Fruit fly (Drosophila melanogaster): ENCODE measurements around the gene MED30.

Gene MED30

DNA sequence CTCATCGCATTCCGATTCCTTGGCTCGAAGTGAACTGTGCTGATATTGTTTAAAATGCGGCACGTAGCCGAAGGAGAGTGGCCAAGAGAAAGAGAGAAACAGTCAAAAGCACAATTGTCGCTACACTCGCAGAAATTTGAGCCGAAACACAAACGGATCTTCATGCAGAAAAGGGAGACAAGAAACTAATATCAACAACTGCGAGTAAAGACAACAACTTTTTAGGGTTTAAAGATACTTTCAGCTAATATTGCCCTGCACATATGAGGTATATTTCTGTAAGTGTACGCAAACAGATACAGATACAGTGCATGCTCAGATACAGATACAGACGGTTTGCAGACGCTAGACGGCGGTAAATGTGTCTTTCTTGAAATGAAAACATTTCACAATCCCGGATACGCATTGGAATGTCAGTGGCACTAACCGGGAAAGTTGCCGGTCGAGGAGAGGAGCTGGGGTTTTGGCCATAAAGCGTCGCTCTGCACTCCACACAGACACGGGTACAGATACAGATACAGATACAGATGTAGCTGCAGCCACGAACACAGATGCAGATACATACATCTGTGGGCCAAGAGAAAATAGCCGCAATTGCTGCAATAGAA, 9.7 kb downstream of the MED30 start (continued):
- TF ChIP-seq Hmr (GFP tag; optimal IDR thresholded peaks at IDR 0.05) (peak; percentile 63), ash1 (GFP tag; optimal IDR thresholded peaks at IDR 0.05) (no peak), CG31441 (GFP tag; IDR thresholded peaks at IDR 0.05) (peak; percentile 89), ato (GFP tag; IDR thresholded peaks at IDR 0.05; ENCODE audit: partially characterized antibody) (no peak), yki (optimal IDR thresholded peaks at IDR 0.05) (no peak), CG13624 (GFP tag; optimal IDR thresholded peaks at IDR 0.05) (peak; percentile 82), onecut (GFP tag; IDR thresholded peaks at IDR 0.05) (peak; percentile 79), z (GFP tag; IDR thresholded peaks at IDR 0.05) (peak; percentile 77), run (tag; optimal IDR thresholded peaks at IDR 0.05) (peak; percentile 68), B-H2 (GFP tag; optimal IDR thresholded peaks at IDR 0.05) (no peak), kah (GFP tag; optimal IDR thresholded peaks at IDR 0.05) (peak; percentile 71), Atf-2 (GFP tag; optimal IDR thresholded peaks at IDR 0.05) (peak; percentile 88), Hey (tag; optimal IDR thresholded peaks at IDR 0.05) (no peak), ewg (GFP tag; optimal IDR thresholded peaks at IDR 0.05) (peak; percentile 89), CG10565 (GFP tag; optimal IDR thresholded peaks at IDR 0.05) (peak; percentile 66), CG10321 (GFP tag; IDR thresholded peaks at IDR 0.05) (peak; percentile 49), vvl (GFP tag; IDR thresholded peaks at IDR 0.05) (peak; percentile 94), jing (GFP tag; optimal IDR thresholded peaks at IDR 0.05) (peak; percentile 87), gt (GFP tag; IDR thresholded peaks at IDR 0.05) (peak; percentile 76), CTCF (GFP tag; optimal IDR thresholded peaks at IDR 0.05) (peak; percentile 53), Atf6 (GFP tag; IDR thresholded peaks at IDR 0.05) (peak; percentile 64; the same call in 1 of the 2 replicates), CG16815 (GFP tag; optimal IDR thresholded peaks at IDR 0.05) (peak; percentile 68), CG12104 (GFP tag; optimal IDR thresholded peaks at IDR 0.05) (peak; percentile 62), CG12299 (tag; optimal IDR thresholded peaks at IDR 0.05) (peak; percentile 72), Dref (GFP tag; IDR thresholded peaks at IDR 0.05) (no peak), gsb (GFP tag; IDR thresholded peaks at IDR 0.05) (peak; percentile 51), chif (GFP tag; optimal IDR thresholded peaks at IDR 0.05) (peak; percentile 92 to 94), HLH4C (GFP tag; IDR thresholded peaks at IDR 0.05; ENCODE audit: partially characterized antibody) (no peak), Ets97D (GFP tag; optimal IDR thresholded peaks at IDR 0.05) (peak; percentile 64), Vsx1 (GFP tag; optimal IDR thresholded peaks at IDR 0.05) (peak; percentile 75), CHES-1-like (GFP tag; optimal IDR thresholded peaks at IDR 0.05) (peak; percentile 73), Trl (optimal IDR thresholded peaks at IDR 0.05) (peak in 1 of 2 experiments; percentile 15), Trl (GFP tag; optimal IDR thresholded peaks at IDR 0.05) (peak; percentile 83), CG9215 (GFP tag; IDR thresholded peaks at IDR 0.05) (peak; percentile 60; the same call in 1 of the 2 replicates), CG17385 (GFP tag; optimal IDR thresholded peaks at IDR 0.05) (peak; percentile 79), tll (GFP tag; optimal IDR thresholded peaks at IDR 0.05) (no peak), zfh1 (GFP tag; IDR thresholded peaks at IDR 0.05) (peak; percentile 93), mld (GFP tag; IDR thresholded peaks at IDR 0.05; ENCODE audit: partially characterized antibody) (no peak), nmo (GFP tag; optimal IDR thresholded peaks at IDR 0.05) (peak; percentile 86), Sry-δ (GFP tag; optimal IDR thresholded peaks at IDR 0.05) (peak; percentile 55), croc (GFP tag; conservative IDR thresholded peaks at IDR 0.05) (peak; percentile 76), NfI (GFP tag; optimal IDR thresholded peaks at IDR 0.05) (peak; percentile 87), Chrac-16 (GFP tag; optimal IDR thresholded peaks at IDR 0.05) (peak; percentile 83), rib (GFP tag; IDR thresholded peaks at IDR 0.05) (no peak), Ada2b (GFP tag; IDR thresholded peaks at IDR 0.05) (peak; percentile 89), Fer1 (GFP tag; optimal IDR thresholded peaks at IDR 0.05) (peak; percentile 79), dysf (GFP tag; IDR thresholded peaks at IDR 0.05) (peak; percentile 86), CG9437 (GFP tag; optimal IDR thresholded peaks at IDR 0.05) (peak; percentile 72), TFAM (GFP tag; optimal IDR thresholded peaks at IDR 0.05) (peak; percentile 60), CG10147 (GFP tag; optimal IDR thresholded peaks at IDR 0.05) (peak; percentile 32), CG8089 (GFP tag; optimal IDR thresholded peaks at IDR 0.05) (peak; percentile 93), esg (GFP tag; conservative IDR thresholded peaks at IDR 0.05) (peak; percentile 80)

Measured in whole organism, embryonic.